Worm (Caenorhabditis elegans) whole organism, early embryonic: Measurements from ENCODE around the gene C05A2.4.

Source experiments
- B0310.2 ChIP-seq: sonication (generic microtip); optimal IDR thresholded peaks from 2 replicates; lab custom pipeline; 2016; ENCODE audit warnings: mild to moderate bottlenecking, missing genetic modification characterization, missing compliant biosample characterization
- F13C5.2 ChIP-seq: sonication (generic microtip); optimal IDR thresholded peaks from 2 replicates; lab custom pipeline; 2017; ENCODE audit warnings: mild to moderate bottlenecking, missing genetic modification characterization, inconsistent platforms, missing compliant biosample characterization
- aly-1 ChIP-seq: sonication (generic microtip); optimal IDR thresholded peaks from 2 replicates; lab custom pipeline; 2016; ENCODE audit warnings: missing genetic modification characterization, missing compliant biosample characterization
- ama-1 ChIP-seq: fragments of 150-350 bp; optimal IDR thresholded peaks from 2 replicates; lab custom pipeline; 2014
- ceh-13 ChIP-seq: fragments of 200-800 bp; sonication (Bioruptor generic); optimal IDR thresholded peaks from 2 replicates; lab custom pipeline; 2018; ENCODE audit warnings: mild to moderate bottlenecking, missing genetic modification characterization, missing compliant biosample characterization
- ceh-36 ChIP-seq: sonication (generic microtip); optimal IDR thresholded peaks from 2 replicates; lab custom pipeline; 2016; ENCODE audit warnings: missing genetic modification characterization, inconsistent platforms, missing compliant biosample characterization
- ets-7 ChIP-seq: sonication (generic microtip); optimal IDR thresholded peaks from 2 replicates; lab custom pipeline; 2016; ENCODE audit warnings: missing genotype, missing genetic modification characterization, missing compliant biosample characterization
- flt-1 ChIP-seq: fragments of 200-800 bp; sonication (Bioruptor generic); IDR thresholded peaks from 2 replicates; pipeline ENCODE4 v1.3.6; 2022; ENCODE audit warnings: missing genetic modification characterization, missing compliant biosample characterization
- hmbx-1 ChIP-seq: sonication (generic microtip); optimal IDR thresholded peaks from 2 replicates; lab custom pipeline; 2016; ENCODE audit warnings: mild to moderate bottlenecking, missing genetic modification characterization, missing compliant biosample characterization
- hmg-4 ChIP-seq: fragments of 200-800 bp; sonication (Bioruptor generic); optimal IDR thresholded peaks from 2 replicates; lab custom pipeline; 2018; ENCODE audit warnings: mild to moderate bottlenecking, missing genetic modification characterization, missing compliant biosample characterization
- hnd-1 ChIP-seq: sonication (generic microtip); optimal IDR thresholded peaks from 2 replicates; lab custom pipeline; 2016; ENCODE audit warnings: missing genetic modification characterization, missing compliant biosample characterization
- pes-1 ChIP-seq: fragments of 200-800 bp; sonication (Bioruptor generic); IDR thresholded peaks from 2 replicates; pipeline ENCODE4 v1.3.6; 2022; ENCODE audit warnings: missing genetic modification reagents, missing genetic modification characterization, missing compliant biosample characterization
- scrt-1 ChIP-seq: fragments of 200-800 bp; sonication (Bioruptor generic); IDR thresholded peaks from 2 replicates; pipeline ENCODE4 v1.3.6; 2022; ENCODE audit warnings: missing genetic modification characterization, missing compliant biosample characterization
- sea-1 ChIP-seq: fragments of 200-800 bp; sonication (Bioruptor generic); conservative IDR thresholded peaks from 2 replicates; pipeline ENCODE4 v1.3.6; 2022; ENCODE audit warnings: missing genetic modification characterization, missing compliant biosample characterization
- tbx-11 ChIP-seq: fragments of 200-800 bp; sonication (Bioruptor generic); IDR thresholded peaks from 2 replicates; pipeline ENCODE4 v1.3.6; 2022; ENCODE audit warnings: missing genetic modification characterization, missing compliant biosample characterization
- tbx-37 ChIP-seq: fragments of 200-800 bp; sonication (Bioruptor generic); conservative IDR thresholded peaks from 2 replicates; pipeline ENCODE4 v1.3.6; 2022; ENCODE audit warnings: missing genetic modification reagents, missing genetic modification characterization, missing compliant biosample characterization
- tra-4 ChIP-seq: sonication (generic microtip); optimal IDR thresholded peaks from 2 replicates; lab custom pipeline; 2017; ENCODE audit warnings: missing genetic modification characterization, missing compliant biosample characterization

C05A2.4 gene

DNA sequence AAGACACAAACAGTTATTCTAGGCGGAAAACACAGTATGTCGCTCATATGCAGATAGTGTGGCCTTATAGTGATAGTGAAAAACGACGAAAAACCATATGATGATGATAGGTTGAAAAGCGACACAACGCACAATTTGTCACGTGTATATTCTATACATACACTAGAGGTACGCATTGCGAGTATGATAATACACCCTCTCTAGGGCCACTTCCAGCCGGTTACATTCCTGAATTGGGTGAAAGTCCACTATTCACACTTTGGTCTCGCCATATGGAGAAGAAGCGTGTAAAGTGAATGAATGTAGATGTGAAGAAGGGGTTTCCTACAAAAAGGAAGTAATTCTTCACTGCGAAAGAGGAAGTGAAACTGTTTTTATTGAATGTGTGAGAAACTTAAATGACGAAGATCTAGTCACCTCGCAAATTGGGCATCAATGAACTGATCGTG is 34.2 kb downstream of the C05A2.4 start:
- TF ChIP-seq tbx-11 (GFP tag; lab: Robert Waterston, UW) (no peak), scrt-1 (GFP tag; lab: Robert Waterston, UW) (no peak), ceh-36 (tag; lab: Kevin White, UChicago) (no peak), tra-4 (tag; lab: Kevin White, UChicago) (no peak), ets-7 (tag; lab: Kevin White, UChicago) (no peak), tbx-37 (GFP tag; lab: Robert Waterston, UW) (no peak), B0310.2 (no peak)

DNA sequence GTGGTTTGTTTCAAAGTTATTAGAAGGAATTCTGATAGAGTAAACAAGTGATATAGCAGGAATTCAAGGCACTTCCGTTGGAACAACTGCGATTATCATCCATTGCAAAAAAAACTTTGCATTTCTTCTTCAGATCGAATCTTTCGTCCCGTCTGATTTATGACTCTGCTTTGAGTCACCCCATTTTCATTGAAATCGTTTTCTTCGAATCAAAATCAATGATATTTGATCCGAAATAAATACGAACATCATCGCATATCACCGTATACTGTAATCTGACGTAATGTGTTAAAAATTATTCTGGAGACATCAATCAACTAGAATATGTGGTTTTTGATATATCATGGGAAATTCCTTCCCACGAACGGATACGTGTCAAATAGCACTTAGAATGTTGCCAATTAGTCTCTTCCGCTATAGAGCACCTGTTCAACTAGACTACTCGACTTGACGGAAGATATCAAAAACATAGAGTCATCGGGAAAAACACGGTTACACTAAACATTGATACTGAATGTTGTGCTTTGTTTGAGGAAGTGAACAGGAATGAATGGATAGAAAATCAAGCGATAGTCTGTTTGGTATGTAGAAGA is 35.6 kb downstream of the C05A2.4 start:
- TF ChIP-seq pes-1 (no peak), scrt-1 (GFP tag; lab: Robert Waterston, UW) (no peak), F13C5.2 (tag; lab: Kevin White, UChicago) (no peak), B0310.2 (no peak), ceh-36 (tag; lab: Kevin White, UChicago) (no peak), hmbx-1 (no peak), tbx-37 (GFP tag; lab: Robert Waterston, UW) (no peak), hmg-4 (no peak), tbx-11 (GFP tag; lab: Robert Waterston, UW) (no peak), aly-1 (tag; lab: Kevin White, UChicago) (no peak), ama-1 (lab: Kevin White, UChicago) (no peak), ets-7 (tag; lab: Kevin White, UChicago) (no peak), sea-1 (GFP tag; lab: Robert Waterston, UW) (no peak), hnd-1 (tag; lab: Kevin White, UChicago) (no peak)

DNA sequence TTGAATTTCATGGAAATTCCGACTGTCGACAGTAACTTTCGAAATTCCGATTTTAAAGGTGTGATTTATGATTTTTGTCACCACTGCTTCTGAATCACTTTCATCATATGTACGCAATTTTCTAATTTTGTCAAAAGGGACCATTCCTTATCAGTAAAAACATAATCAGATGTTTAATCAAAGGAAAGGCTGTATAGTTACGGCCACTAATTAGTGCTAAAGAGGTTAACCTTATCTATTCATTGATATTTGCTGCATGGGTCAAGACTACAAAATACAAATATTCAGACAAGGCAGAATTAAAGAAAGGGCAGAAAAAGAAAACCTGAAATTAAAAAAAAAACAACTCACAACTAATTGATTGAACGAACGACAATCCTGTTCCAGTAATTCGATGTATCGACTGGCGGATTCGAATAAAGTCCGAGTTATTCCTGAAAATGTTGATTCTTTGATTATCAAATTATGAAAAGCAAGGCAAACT is 36.8 kb downstream of the C05A2.4 start, which contains the start of gene T28B11.1:
T28B11.1 (minus strand) TSS at position 434 of the 484 bp plus-strand sequence.
- TF ChIP-seq scrt-1 (GFP tag; lab: Robert Waterston, UW) (no peak), ama-1 (lab: Kevin White, UChicago) (no peak), B0310.2 (no peak)

DNA sequence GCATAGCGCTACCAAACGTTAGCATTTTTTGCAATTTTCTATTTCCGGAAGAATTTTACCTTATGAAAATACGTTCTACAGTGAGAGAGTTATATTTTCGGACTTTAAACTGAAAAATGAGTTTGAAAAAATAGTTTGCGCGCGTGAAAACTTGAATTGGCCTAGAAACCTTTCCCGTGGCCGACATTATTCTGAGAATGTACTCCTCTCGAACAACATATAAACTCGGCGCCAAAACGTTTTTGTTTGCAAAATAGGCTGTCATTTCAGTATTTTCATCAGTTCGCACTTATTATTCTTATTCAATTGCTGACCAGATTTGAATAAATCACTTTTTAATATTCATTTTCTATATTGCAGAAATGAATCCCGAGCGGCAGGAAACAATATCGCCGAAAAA is 41.5 kb downstream of the C05A2.4 start, which contains the start of the genes mre-11 and wdr-5.3:
mre-11 (minus strand) TSS at position 113 of the 400 bp plus-strand sequence.
wdr-5.3 (plus strand) TSS at position 361 of the 400 bp plus-strand sequence.
- peak; percentile 27; the same call in 1 of the 2 replicates for TF ChIP-seq tbx-37 (GFP tag; lab: Robert Waterston, UW)
- no peak for TF ChIP-seq sea-1 (GFP tag; lab: Robert Waterston, UW)
- TF ChIP-seq ceh-13 (GFP tag; lab: Kevin White, UChicago): no peak

DNA sequence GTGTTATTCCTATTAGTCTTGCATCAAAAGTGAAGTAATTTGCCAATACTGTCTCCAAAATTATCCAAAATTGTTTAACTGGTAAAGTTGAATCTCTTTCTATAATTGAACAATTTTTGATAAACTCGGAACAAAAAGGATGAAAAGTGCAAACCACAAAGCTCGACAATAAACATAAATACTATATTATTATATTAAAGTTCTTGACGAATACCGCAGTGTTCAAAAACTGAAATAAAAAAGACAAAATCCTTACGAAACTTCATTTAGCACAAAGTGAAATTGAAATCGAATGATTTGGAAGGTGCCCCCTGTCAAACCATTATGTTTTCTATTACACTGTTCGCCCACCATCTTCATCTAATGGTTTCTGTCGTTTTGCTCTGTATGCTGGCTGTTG is 46.1 kb downstream of the C05A2.4 start, which contains the start of gene ZC302.3:
ZC302.3 (minus strand) TSS at position 101 of the 400 bp plus-strand sequence.
- no peak for TF ChIP-seq tbx-37 (GFP tag; lab: Robert Waterston, UW)
- no peak for TF ChIP-seq tbx-11 (GFP tag; lab: Robert Waterston, UW)
- TF ChIP-seq ama-1 (lab: Kevin White, UChicago): no peak
- no peak for TF ChIP-seq ets-7 (tag; lab: Kevin White, UChicago)
- TF ChIP-seq tra-4 (tag; lab: Kevin White, UChicago): no peak
- TF ChIP-seq hmg-4: no peak
- no peak for TF ChIP-seq aly-1 (tag; lab: Kevin White, UChicago)
- no peak for TF ChIP-seq flt-1 (GFP tag; lab: Robert Waterston, UW)
- TF ChIP-seq ceh-13 (GFP tag; lab: Kevin White, UChicago): no peak
- TF ChIP-seq hmbx-1: no peak
- no peak for TF ChIP-seq sea-1 (GFP tag; lab: Robert Waterston, UW)
- TF ChIP-seq scrt-1 (GFP tag; lab: Robert Waterston, UW): no peak
- no peak for TF ChIP-seq F13C5.2 (tag; lab: Kevin White, UChicago)
- no peak for TF ChIP-seq hnd-1 (tag; lab: Kevin White, UChicago)
- no peak for TF ChIP-seq B0310.2
- no peak for TF ChIP-seq pes-1
- TF ChIP-seq ceh-36 (tag; lab: Kevin White, UChicago): no peak

DNA sequence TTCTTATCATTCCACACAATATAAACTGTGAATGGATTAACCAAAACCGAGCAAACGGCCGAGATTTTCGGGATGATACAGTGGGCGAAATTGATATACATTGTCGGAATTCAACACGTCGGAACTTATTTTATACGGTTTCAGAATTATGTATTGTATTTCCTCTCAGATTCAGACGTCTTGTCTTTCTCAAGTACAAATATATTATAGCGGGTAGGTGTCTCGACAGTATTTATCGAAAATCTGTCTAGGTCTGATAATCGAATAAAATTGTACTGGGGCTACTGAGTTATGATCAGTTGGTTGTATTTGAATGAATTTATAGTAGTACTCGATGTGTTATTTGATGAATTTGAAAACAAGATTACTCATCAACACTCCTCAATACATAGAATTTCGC is 48.4 kb downstream of the C05A2.4 start, which contains the start of gene srj-22:
srj-22 (minus strand) TSS at position 101 of the 400 bp plus-strand sequence.
- TF ChIP-seq ceh-36 (tag; lab: Kevin White, UChicago) (no peak), ama-1 (lab: Kevin White, UChicago) (no peak), tbx-37 (GFP tag; lab: Robert Waterston, UW) (no peak), hnd-1 (tag; lab: Kevin White, UChicago) (no peak), B0310.2 (no peak), F13C5.2 (tag; lab: Kevin White, UChicago) (no peak), tra-4 (tag; lab: Kevin White, UChicago) (no peak), ceh-13 (GFP tag; lab: Kevin White, UChicago) (no peak), scrt-1 (GFP tag; lab: Robert Waterston, UW) (no peak), pes-1 (no peak), aly-1 (tag; lab: Kevin White, UChicago) (no peak), hmg-4 (no peak), flt-1 (GFP tag; lab: Robert Waterston, UW) (no peak), tbx-11 (GFP tag; lab: Robert Waterston, UW) (no peak), hmbx-1 (no peak), ets-7 (tag; lab: Kevin White, UChicago) (no peak), sea-1 (GFP tag; lab: Robert Waterston, UW) (no peak)

DNA sequence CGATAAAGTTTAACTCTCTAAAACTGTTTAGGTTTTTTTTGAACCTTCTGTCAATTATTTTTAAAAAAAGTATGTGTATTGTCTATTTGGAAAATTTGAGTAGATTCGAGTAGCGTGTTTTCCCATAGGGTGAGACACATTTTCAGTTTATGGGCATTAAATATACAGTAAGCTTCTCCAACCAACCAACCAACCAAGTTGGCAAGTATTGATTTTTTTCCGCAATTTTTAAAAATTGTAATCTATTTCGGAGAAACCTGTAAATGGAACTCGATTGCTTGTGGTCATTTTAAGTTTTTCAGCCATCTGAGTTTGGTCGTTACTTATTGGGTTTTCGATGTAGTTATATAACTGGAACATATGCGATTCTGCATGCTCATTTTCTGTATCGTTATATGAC is 49.8 kb downstream of the C05A2.4 start, which contains the start of gene srj-21:
srj-21 (plus strand) TSS at position 301 of the 400 bp plus-strand sequence.
- TF ChIP-seq hnd-1 (tag; lab: Kevin White, UChicago): no peak
- TF ChIP-seq tbx-37 (GFP tag; lab: Robert Waterston, UW): no peak
- no peak for TF ChIP-seq ama-1 (lab: Kevin White, UChicago)
- TF ChIP-seq aly-1 (tag; lab: Kevin White, UChicago): no peak
- no peak for TF ChIP-seq ceh-13 (GFP tag; lab: Kevin White, UChicago)
- no peak for TF ChIP-seq hmbx-1
- TF ChIP-seq B0310.2: no peak
- no peak for TF ChIP-seq tbx-11 (GFP tag; lab: Robert Waterston, UW)
- TF ChIP-seq scrt-1 (GFP tag; lab: Robert Waterston, UW): no peak
- no peak for TF ChIP-seq F13C5.2 (tag; lab: Kevin White, UChicago)
- no peak for TF ChIP-seq ets-7 (tag; lab: Kevin White, UChicago)
- TF ChIP-seq pes-1: no peak
- no peak for TF ChIP-seq hmg-4
- no peak for TF ChIP-seq sea-1 (GFP tag; lab: Robert Waterston, UW)
- TF ChIP-seq flt-1 (GFP tag; lab: Robert Waterston, UW): no peak
- TF ChIP-seq tra-4 (tag; lab: Kevin White, UChicago): no peak
- TF ChIP-seq ceh-36 (tag; lab: Kevin White, UChicago): no peak
